Worm (Caenorhabditis elegans) whole organism, late embryonic: ENCODE measurements around the gene pmpl-1.

ENCODE experiments used
- F13H6.1 ChIP-seq: sonication (generic microtip); optimal IDR thresholded peaks from 2 replicates; lab custom pipeline; 2016; ENCODE audit warnings: missing genetic modification characterization, missing compliant biosample characterization
- ceh-34 ChIP-seq: sonication (generic microtip); optimal IDR thresholded peaks from 2 replicates; lab custom pipeline; 2016; ENCODE audit warnings: mild to moderate bottlenecking, missing genetic modification characterization, missing compliant biosample characterization
- tbx-2 ChIP-seq: sonication (generic microtip); optimal IDR thresholded peaks from 2 replicates; lab custom pipeline; 2016; ENCODE audit warnings: missing genetic modification characterization, missing compliant biosample characterization

- no peak for TF ChIP-seq tbx-2
- no peak for TF ChIP-seq F13H6.1 (tag; lab: Kevin White, UChicago)
- no peak for TF ChIP-seq ceh-34 (tag; lab: Kevin White, UChicago)
Observed at ce11 chrX:3742223-3742622, 45.6 kb upstream of the pmpl-1 start, which contains the start of gene fkh-2.
